Worm (Caenorhabditis elegans): ENCODE data around the gene srg-8.

srg-8 gene

DNA sequence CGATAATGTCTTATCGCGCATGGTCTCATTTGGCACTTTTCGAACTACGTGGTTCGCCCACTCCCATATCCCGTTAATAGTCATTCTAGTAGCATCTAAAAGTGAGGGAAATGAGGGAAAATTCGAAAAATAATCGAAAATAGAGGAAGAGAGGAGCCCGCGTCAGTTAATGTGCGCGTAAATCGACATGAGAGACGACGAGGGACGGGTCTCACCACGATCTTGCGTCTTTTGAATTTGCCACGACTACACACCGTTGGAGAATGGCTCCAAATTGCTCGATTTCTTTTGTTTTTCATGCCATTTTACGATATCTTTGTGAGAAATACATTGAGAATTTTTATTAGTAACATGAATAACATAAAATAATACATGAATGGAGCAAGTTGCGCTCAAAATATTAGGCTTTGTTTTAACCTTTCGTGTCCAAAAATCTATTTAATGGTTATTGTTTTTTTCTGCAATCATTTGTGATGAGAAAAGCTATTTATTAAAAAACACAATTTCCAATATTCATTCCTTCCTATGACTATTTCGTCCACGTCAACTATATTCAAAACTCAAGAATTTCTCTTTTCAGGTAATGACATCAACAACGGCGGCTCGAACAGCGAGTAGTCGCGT is 6.5 kb downstream of the srg-8 start, which contains the start of the genes gen-1 and stt-3:
Gene gen-1, minus strand, starts transcription at position 95 of the 624 bp plus-strand sequence.
Gene stt-3, plus strand, starts transcription at position 574 of the 624 bp plus-strand sequence.
- TF ChIP-seq lsl-1 (GFP tag; optimal IDR thresholded peaks at IDR 0.05), result peak; percentile 8
- TF ChIP-seq cebp-2 (GFP tag; IDR thresholded peaks at IDR 0.05), result no peak
- no peak for TF ChIP-seq F55B11.4 (tag; optimal IDR thresholded peaks at IDR 0.05; ENCODE audit: borderline replicate concordance, insufficient read depth)
- TF ChIP-seq let-607 (tag; optimal IDR thresholded peaks at IDR 0.05), result peak in 1 of 2 experiments; percentile 27
- peak; percentile 27; the same call in 1 of the 2 replicates for TF ChIP-seq hmg-1.2 (GFP tag; IDR thresholded peaks at IDR 0.05)
- peak; percentile 69 for TF ChIP-seq F33H1.4 (GFP tag; IDR thresholded peaks at IDR 0.05)
- no peak for TF ChIP-seq lin-35 (GFP tag; optimal IDR thresholded peaks at IDR 0.05)
- no peak for TF ChIP-seq hlh-12 (tag; optimal IDR thresholded peaks at IDR 0.05)
- no peak for TF ChIP-seq attf-6 (GFP tag; IDR thresholded peaks at IDR 0.05)

ce11 chrIII:6245728-6246127 is 8.9 kb downstream of the srg-8 start, which contains the start of gene bcas-2:
TSS of gene bcas-2 (minus strand) at chrIII:6245828.
- TF ChIP-seq sptf-2 (GFP tag; optimal IDR thresholded peaks at IDR 0.05), result no peak
- TF ChIP-seq nhr-120 (GFP tag; IDR thresholded peaks at IDR 0.05), result no peak
- TF ChIP-seq K11D2.4 (GFP tag; IDR thresholded peaks at IDR 0.05), result no peak
- TF ChIP-seq hsf-1 (GFP tag; IDR thresholded peaks at IDR 0.05), result no peak
- no peak for TF ChIP-seq ceh-40 (GFP tag; IDR thresholded peaks at IDR 0.05)
- TF ChIP-seq akir-1 (GFP tag; optimal IDR thresholded peaks at IDR 0.05), result no peak
- TF ChIP-seq ceh-58 (GFP tag; IDR thresholded peaks at IDR 0.05), result no peak
- no peak for TF ChIP-seq F33H1.4 (GFP tag; IDR thresholded peaks at IDR 0.05)
- no peak for TF ChIP-seq lag-1 (GFP tag; IDR thresholded peaks at IDR 0.05)
- no peak for TF ChIP-seq Y53F4B.3 (GFP tag; IDR thresholded peaks at IDR 0.05)
- no peak for TF ChIP-seq unc-130 (GFP tag; optimal IDR thresholded peaks at IDR 0.05)
- TF ChIP-seq nhr-90 (tag; optimal IDR thresholded peaks at IDR 0.05), result no peak
- no peak for TF ChIP-seq B0336.3 (GFP tag; IDR thresholded peaks at IDR 0.05)
- TF ChIP-seq attf-3 (GFP tag; conservative IDR thresholded peaks at IDR 0.05), result no peak
- TF ChIP-seq egl-44 (GFP tag; IDR thresholded peaks at IDR 0.05), result no peak
- TF ChIP-seq xnd-1 (tag; optimal IDR thresholded peaks at IDR 0.05), result no peak
- TF ChIP-seq mes-4 (tag; optimal IDR thresholded peaks at IDR 0.05), result no peak
- TF ChIP-seq unc-62 (GFP tag; optimal IDR thresholded peaks at IDR 0.05), result no peak
- TF ChIP-seq dpl-1 (GFP tag; optimal IDR thresholded peaks at IDR 0.05), result no peak
- TF ChIP-seq die-1 (tag; optimal IDR thresholded peaks at IDR 0.05), result no peak

DNA sequence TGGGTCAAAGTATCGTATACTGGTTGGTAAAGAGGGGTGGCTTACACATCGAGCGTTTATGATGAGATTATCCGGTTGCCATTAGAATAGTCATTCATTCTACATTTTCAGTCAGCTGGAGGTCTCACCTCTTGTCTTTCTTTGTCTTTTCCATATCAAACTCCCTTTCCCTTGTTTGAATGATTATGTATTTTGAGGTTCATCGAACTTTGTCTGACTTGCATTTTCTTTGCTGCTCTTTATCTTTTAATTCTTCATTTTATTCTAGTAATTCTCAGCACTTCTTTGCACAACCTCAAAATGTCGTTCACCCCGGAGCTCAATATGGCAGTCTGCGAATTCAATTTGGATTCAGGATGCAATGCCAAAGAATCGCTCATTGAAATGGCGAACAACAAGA is 14.1 kb downstream of the srg-8 start, which contains the start of gene T12A2.3:
Gene T12A2.3, plus strand, starts transcription at position 301 of the 400 bp plus-strand sequence.
- no peak for TF ChIP-seq mcd-1 (GFP tag; IDR thresholded peaks at IDR 0.05)
- no peak for TF ChIP-seq egl-44 (GFP tag; IDR thresholded peaks at IDR 0.05)
- no peak for TF ChIP-seq hlh-26 (GFP tag; conservative IDR thresholded peaks at IDR 0.05)
- TF ChIP-seq F57A8.1 (GFP tag; optimal IDR thresholded peaks at IDR 0.05), result no peak
- TF ChIP-seq F52B5.7 (tag; optimal IDR thresholded peaks at IDR 0.05), result no peak
- TF ChIP-seq bed-1 (GFP tag; IDR thresholded peaks at IDR 0.05), result no peak
- no peak for TF ChIP-seq F57C9.4 (tag; optimal IDR thresholded peaks at IDR 0.05)
- TF ChIP-seq madf-3 (GFP tag; IDR thresholded peaks at IDR 0.05), result no peak

- TF ChIP-seq akir-1 (GFP tag; optimal IDR thresholded peaks at IDR 0.05), result no peak
- no peak for TF ChIP-seq somi-1 (GFP tag; optimal IDR thresholded peaks at IDR 0.05)
- TF ChIP-seq him-1 (tag; optimal IDR thresholded peaks at IDR 0.05), result no peak
- TF ChIP-seq nfya-2 (GFP tag; IDR thresholded peaks at IDR 0.05), result no peak
- no peak for TF ChIP-seq dpl-1 (GFP tag; optimal IDR thresholded peaks at IDR 0.05)
- no peak for TF ChIP-seq ztf-28 (GFP tag; IDR thresholded peaks at IDR 0.05)
- TF ChIP-seq lag-1 (GFP tag; IDR thresholded peaks at IDR 0.05), result no peak
- TF ChIP-seq F33H1.4 (GFP tag; IDR thresholded peaks at IDR 0.05), result no peak
Measured at ce11 chrIII:6236649-6237048, 18.0 kb downstream of the srg-8 start, which contains the start of gene T12A2.21. TSS of gene T12A2.21 (minus strand) at chrIII:6236749.
